Worm (Caenorhabditis elegans): ENCODE measurements around the gene F01D5.5.

Gene F01D5.5

DNA sequence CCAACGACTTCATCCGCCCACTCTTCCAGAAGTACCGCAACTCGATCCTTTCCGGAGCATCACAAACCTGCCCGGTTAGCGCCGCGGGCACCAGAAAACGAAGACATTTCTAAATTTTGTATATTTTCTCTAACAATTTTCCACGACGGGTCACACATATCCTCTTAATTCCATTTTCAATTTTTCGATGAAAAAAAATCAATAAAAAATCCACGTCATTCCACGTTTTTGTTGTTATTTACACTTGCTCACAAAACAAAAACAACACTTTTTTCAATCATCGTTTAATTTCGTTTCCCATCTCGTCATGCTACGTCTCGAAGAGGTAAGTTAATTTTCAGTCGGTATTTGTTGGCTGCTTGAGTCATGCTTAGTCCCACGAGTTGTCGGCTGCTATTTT is 6.3 kb upstream of the F01D5.5 start, which contains the start of gene F01D5.7:
F01D5.7 (plus strand) TSS at position 301 of the 400 bp plus-strand sequence.
- TF ChIP-seq madf-5 (GFP tag; IDR thresholded peaks at IDR 0.05) (no peak), dmd-6 (GFP tag; IDR thresholded peaks at IDR 0.05) (no peak), ceh-28 (tag; optimal IDR thresholded peaks at IDR 0.05) (no peak), hif-1 (tag; optimal IDR thresholded peaks at IDR 0.05) (no peak), mxl-2 (GFP tag; conservative IDR thresholded peaks at IDR 0.05) (no peak), aha-1 (tag) (no peak), nhr-11 (tag; optimal IDR thresholded peaks at IDR 0.05) (no peak), nhr-25 (tag; optimal IDR thresholded peaks at IDR 0.05; ENCODE audit: borderline replicate concordance, insufficient read depth) (no peak), lin-15B (tag; optimal IDR thresholded peaks at IDR 0.05) (no peak), pqm-1 (tag; optimal IDR thresholded peaks at IDR 0.05) (no peak), lin-39 (tag; optimal IDR thresholded peaks at IDR 0.05) (no peak)

DNA sequence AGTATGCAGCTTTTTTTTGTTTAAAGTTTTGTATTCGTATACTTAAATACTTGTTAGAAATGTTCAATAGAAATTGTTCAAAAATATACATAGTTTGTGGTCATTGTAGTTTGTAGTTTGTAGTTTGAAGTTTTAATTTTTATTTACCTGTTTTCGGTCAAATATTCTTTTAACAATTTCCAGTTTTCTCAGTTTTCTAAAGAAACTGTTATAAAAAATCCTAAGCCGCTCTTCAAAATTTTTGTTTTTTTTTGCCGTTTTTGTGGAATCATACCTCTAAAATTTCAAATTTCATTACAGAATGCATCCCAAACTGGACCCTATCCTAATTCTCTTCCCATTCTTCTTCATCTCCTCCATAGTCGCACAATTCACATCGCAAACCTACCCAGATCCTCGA is 4.1 kb upstream of the F01D5.5 start, which contains the start of gene F01D5.6:
F01D5.6 (plus strand) TSS at position 301 of the 400 bp plus-strand sequence.
- TF ChIP-seq unc-39 (tag; optimal IDR thresholded peaks at IDR 0.05), result no peak
- TF ChIP-seq lin-13 (GFP tag; optimal IDR thresholded peaks at IDR 0.05), result no peak
- no peak for TF ChIP-seq F10B5.3 (tag; optimal IDR thresholded peaks at IDR 0.05)

DNA sequence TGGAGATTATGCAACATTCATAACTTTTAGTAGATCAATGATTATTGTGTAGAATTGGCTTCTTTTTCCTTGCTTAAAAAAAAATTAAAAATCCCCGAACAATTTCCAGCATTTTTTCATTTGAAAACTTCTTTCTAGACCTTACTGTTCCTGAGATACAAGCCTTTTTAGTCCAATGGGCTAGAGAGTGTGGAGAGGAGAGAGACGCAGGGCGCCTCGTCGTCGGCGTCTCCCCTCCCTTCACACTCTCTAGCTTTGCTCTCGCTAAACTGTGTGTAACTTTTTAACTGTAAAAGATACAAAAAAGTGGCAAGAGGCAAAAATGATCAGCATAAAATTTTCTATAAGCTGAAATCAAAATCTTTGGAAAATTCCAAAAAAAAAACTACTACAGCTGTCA is 3.1 kb upstream of the F01D5.5 start:
- TF ChIP-seq nhr-42 (GFP tag; IDR thresholded peaks at IDR 0.05), result no peak
- TF ChIP-seq aha-1 (tag), result no peak
- no peak for TF ChIP-seq snpc-1.2 (GFP tag; IDR thresholded peaks at IDR 0.05)
- no peak for TF ChIP-seq madf-9 (GFP tag; conservative IDR thresholded peaks at IDR 0.05)

DNA sequence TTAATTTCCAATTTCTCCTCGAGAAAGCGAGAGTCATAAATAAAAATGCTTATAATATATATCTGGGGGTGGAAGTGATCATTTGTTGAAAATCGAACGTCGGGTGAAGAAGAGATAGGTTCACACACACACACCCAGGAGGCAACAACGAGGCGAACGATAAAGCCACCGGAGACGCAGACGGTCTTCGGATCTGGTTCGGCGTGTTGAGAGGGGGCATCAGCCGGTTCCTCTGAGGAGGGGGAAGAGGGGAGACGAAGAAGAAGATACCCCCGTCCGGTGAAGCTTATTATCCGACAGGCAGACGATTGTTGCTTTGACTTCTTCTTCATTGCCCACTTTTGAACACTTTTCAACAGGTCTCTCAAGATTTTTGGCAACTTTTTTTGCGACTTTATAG is 2.7 kb upstream of the F01D5.5 start:
- TF ChIP-seq Y105C5A.15 (GFP tag; IDR thresholded peaks at IDR 0.05) (no peak), mdl-1 (tag; optimal IDR thresholded peaks at IDR 0.05) (peak in 1 of 2 experiments; percentile 7), zag-1 (tag; optimal IDR thresholded peaks at IDR 0.05) (no peak), lin-13 (GFP tag; optimal IDR thresholded peaks at IDR 0.05) (no peak), hlh-11 (tag; optimal IDR thresholded peaks at IDR 0.05) (peak; percentile 51), T26A8.4 (GFP tag; IDR thresholded peaks at IDR 0.05) (0 out of 2 replicates have a peak, but pooled peaks have one; percentile 20), nhr-11 (tag; optimal IDR thresholded peaks at IDR 0.05) (no peak), nhr-48 (tag; optimal IDR thresholded peaks at IDR 0.05) (peak; percentile 23), aha-1 (tag) (peak; percentile 35), mxl-3 (GFP tag; optimal IDR thresholded peaks at IDR 0.05) (no peak), pqm-1 (tag; optimal IDR thresholded peaks at IDR 0.05) (no peak), F37D6.2 (tag; optimal IDR thresholded peaks at IDR 0.05) (no peak), ceh-20 (GFP tag; IDR thresholded peaks at IDR 0.05) (no peak), egl-43 (GFP tag; IDR thresholded peaks at IDR 0.05) (no peak), set-16 (GFP tag; IDR thresholded peaks at IDR 0.05) (peak; percentile 57; the same call in 1 of the 2 replicates), fkh-10 (GFP tag; optimal IDR thresholded peaks at IDR 0.05) (no peak), lin-15B (tag; optimal IDR thresholded peaks at IDR 0.05) (no peak)

DNA sequence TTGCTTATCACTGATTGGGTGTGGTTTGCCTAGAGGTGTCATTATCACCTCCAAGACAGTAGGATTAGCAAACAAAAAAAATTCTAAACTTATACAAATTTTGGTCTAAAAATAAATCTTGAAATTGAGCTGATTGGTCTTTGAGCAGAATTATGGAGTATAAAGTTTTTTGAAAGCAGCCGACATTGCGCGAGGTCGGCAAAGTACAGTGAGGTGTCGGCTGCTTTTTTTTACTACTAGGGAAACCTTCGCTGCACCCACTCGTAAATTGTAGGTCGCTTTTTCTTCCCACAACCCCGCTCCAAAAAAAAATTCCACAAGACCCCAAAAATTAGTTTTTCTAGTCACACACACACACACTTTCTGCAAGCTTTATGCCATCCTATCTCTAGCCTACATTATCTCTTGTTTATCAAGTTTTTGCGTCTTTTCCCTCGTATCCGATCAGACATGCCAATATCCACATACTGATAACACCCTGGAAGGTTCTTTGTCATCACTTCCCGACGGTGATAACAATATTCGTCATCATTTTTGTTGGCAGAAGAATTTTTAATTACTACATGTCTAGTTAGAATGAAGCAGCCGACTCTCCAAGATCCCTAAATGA is 1.8 kb upstream of the F01D5.5 start:
- TF ChIP-seq hlh-11 (tag; optimal IDR thresholded peaks at IDR 0.05) (peak; percentile 12), zfp-2 (tag; optimal IDR thresholded peaks at IDR 0.05) (no peak), nhr-28 (tag; optimal IDR thresholded peaks at IDR 0.05) (peak; percentile 51), snpc-4 (tag; optimal IDR thresholded peaks at IDR 0.05) (peak; percentile 41)

DNA sequence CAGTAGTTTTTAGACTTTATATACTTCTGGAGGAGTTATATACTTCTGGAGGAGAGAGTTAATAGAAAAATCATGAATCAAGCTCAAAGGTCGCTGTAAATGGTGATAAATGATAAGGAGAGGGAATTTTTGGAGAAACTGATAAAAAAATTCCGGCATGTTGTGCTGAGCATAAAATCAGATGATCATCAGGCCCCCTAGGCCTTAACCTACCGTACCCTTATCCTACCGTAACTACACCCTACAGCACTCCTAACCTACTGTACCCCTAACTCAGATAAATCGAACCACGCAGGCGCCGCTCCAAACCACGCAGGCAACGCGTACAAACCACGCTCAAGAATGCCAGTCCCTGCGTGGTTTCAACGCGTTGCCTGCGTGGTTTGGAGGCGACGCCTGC is 2.1 kb downstream of the F01D5.5 start, which contains the start of gene F01D5.3:
F01D5.3 (minus strand) TSS at position 101 of the 400 bp plus-strand sequence.
- TF ChIP-seq nhr-28 (tag; optimal IDR thresholded peaks at IDR 0.05) (peak; percentile 7), pqm-1 (tag; optimal IDR thresholded peaks at IDR 0.05) (peak; percentile 41)
